Fruit fly (Drosophila melanogaster) whole organism, prepupa: ENCODE results near the gene Polr3I.

Experiments used
- CG6163 ChIP-seq: fragments of 200-800 bp; sonication (Bioruptor generic); IDR thresholded peaks from 3 replicates; pipeline ENCODE4 v1.3.6; 2022; ENCODE audit warnings: missing biosample characterization, missing genetic modification characterization
- CG7368 ChIP-seq: fragments of 200-800 bp; sonication (Bioruptor generic); optimal IDR thresholded peaks from 3 replicates; lab custom pipeline; 2016; ENCODE audit warnings: missing biosample characterization, missing genetic modification characterization

- TF ChIP-seq CG6163 (GFP tag; lab: Robert Waterston, UW): peak; percentile 51; the same call in 2 of the 3 replicates
- peak; percentile 2 for TF ChIP-seq CG7368
Measured at dm6 chrX:16931994-16932819, 47.8 kb downstream of the Polr3I start.
